Worm (Caenorhabditis elegans): ENCODE measurements around the gene ZK1127.4.

DNA sequence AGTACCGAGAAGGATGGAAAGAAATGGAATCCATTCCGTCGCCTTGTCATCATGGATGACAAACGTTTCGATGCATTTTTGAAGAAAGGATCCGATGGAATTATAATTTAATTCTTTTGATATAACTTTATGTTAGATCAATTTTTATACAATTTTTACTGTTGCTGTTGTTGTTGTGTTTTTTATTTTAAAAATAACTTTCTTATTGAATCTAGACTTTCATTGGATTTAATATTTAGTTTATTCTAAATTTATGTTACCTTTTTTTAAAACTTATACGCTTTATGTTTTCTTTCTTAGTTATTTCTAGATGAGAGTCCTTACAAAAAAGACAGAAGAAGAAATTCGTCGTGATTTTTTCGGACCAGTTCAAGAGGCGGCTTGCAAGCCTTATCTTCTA is 1.2 kb downstream of the ZK1127.4 start, which contains the start of gene ZK1127.3:
- TF ChIP-seq T22C8.4 (GFP tag; IDR thresholded peaks at IDR 0.05) (no peak), med-1 (GFP tag; optimal IDR thresholded peaks at IDR 0.05; ENCODE audit: insufficient read depth) (no peak), flt-1 (GFP tag; IDR thresholded peaks at IDR 0.05) (no peak)
